Worm (Caenorhabditis elegans): ENCODE results near the gene F11G11.4.
"Not testable (repeated sequence)": the region's sequence is repeated elsewhere in the genome, so short reads cannot be mapped to it uniquely, and the experiment has no call there.

F11G11.4 gene

DNA sequence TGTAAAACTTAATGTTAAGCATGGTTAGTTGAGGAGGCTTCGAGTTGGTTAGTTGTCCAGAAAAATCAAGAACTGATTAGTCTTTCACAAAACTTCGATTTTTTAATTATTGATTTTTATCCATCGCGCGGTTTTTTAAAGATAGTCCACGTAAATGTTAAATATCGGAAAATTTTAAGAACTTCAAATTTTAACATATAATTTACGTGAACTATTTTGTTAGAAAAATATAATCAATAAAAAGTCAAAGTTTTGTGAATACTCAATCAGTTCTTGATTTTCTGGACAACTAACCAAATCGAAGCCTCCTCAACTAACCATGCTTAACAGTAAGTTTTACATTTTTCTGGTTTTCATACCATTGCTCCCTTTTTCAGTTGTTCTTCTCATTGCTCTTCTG lies 25.6 kb upstream of the F11G11.4 start, which contains the start of the genes C33F10.11 and C33F10.1:
TSS of gene C33F10.11 (minus strand) at position 101 of the 400 bp plus-strand sequence.
TSS of gene C33F10.1 (plus strand) at position 263 of the 400 bp plus-strand sequence.
- no peak for TF ChIP-seq sup-37 (GFP tag; optimal IDR thresholded peaks at IDR 0.05)
- TF ChIP-seq lin-35 (GFP tag; optimal IDR thresholded peaks at IDR 0.05): no peak
- no peak for TF ChIP-seq fkh-10 (GFP tag; optimal IDR thresholded peaks at IDR 0.05)
- TF ChIP-seq snpc-4 (tag; optimal IDR thresholded peaks at IDR 0.05): no peak
- no peak for TF ChIP-seq nhr-90 (tag; optimal IDR thresholded peaks at IDR 0.05; ENCODE audit: poor library complexity)
- no peak for TF ChIP-seq skn-1 (tag; optimal IDR thresholded peaks at IDR 0.05)
- TF ChIP-seq pag-3 (tag; optimal IDR thresholded peaks at IDR 0.05; ENCODE audit: borderline replicate concordance, insufficient read depth): no peak
- no peak for TF ChIP-seq ets-5 (GFP tag; IDR thresholded peaks at IDR 0.05)
- no peak for TF ChIP-seq hlh-4 (tag; optimal IDR thresholded peaks at IDR 0.05)
- TF ChIP-seq ces-1 (GFP tag; optimal IDR thresholded peaks at IDR 0.05): no peak
- no peak for TF ChIP-seq blmp-1 (tag; optimal IDR thresholded peaks at IDR 0.05)
- TF ChIP-seq irx-1 (tag; optimal IDR thresholded peaks at IDR 0.05): no peak
- TF ChIP-seq mab-9 (GFP tag; IDR thresholded peaks at IDR 0.05): no peak
- no peak for TF ChIP-seq nhr-47 (tag; optimal IDR thresholded peaks at IDR 0.05)
- no peak for TF ChIP-seq nhr-84 (tag; optimal IDR thresholded peaks at IDR 0.05)
- TF ChIP-seq C04F5.9 (tag; optimal IDR thresholded peaks at IDR 0.05): no peak

DNA sequence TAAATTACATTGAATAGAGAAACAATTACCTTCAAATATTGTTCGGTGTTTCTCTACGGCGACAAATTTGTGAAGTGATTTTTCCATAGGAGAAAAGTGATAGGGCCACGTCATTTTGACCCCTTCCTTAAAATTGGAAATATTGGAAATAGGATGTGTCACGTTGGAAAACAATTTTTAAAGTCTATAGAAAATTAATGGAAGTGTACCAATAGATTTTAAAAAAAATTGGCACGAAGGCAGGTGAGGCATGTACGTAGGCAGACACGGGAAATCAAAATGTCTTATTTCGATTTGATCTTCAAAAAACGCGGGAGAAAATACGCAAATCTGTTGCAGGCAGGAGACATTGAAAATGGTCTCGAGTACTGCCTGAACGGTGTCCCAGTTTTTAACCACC lies 22.7 kb upstream of the F11G11.4 start, which contains the start of gene C33F10.12:
TSS of gene C33F10.12 (minus strand) at position 101 of the 400 bp plus-strand sequence.
- TF ChIP-seq nhr-11 (tag; optimal IDR thresholded peaks at IDR 0.05) (no peak), nhr-71 (tag; optimal IDR thresholded peaks at IDR 0.05) (no peak), unc-30 (tag; optimal IDR thresholded peaks at IDR 0.05) (no peak), aha-1 (tag; optimal IDR thresholded peaks at IDR 0.05) (no peak), tlp-1 (tag; optimal IDR thresholded peaks at IDR 0.05) (no peak), F16B12.6 (tag; optimal IDR thresholded peaks at IDR 0.05) (no peak), snu-23 (GFP tag; optimal IDR thresholded peaks at IDR 0.05) (no peak), ceh-82 (tag; optimal IDR thresholded peaks at IDR 0.05) (no peak)

DNA sequence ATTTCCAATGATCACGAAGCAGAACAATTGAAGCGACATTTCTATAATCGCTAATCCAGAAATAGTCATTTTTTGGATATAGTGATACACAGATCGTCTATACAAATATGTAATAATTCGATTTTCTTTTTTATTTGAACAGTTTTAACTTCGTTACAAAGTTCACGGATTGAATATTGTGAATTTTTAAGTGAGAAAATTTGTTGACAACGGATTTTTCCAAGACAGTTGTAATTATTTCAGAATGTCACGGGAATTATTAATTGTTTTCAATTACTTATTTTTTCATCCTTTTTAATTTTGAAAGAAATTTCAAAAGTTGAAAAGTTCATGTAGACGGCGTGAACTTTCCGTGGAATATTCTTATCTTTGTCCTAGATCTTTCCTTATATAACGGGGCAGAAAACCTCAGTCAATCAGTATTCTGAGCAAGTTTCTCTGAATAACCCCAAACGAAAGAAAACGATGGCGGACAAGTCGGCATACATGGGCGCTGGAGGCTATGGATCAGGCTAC lies 18.2 kb upstream of the F11G11.4 start, which contains the start of the genes T23B7.2 and nspd-4:
TSS of gene T23B7.2 (minus strand) at position 101 of the 516 bp plus-strand sequence.
TSS of gene nspd-4 (plus strand) at position 466 of the 516 bp plus-strand sequence.
- TF ChIP-seq jun-1 (tag; optimal IDR thresholded peaks at IDR 0.05); lin-14 (GFP tag; optimal IDR thresholded peaks at IDR 0.05); ets-5 (GFP tag; IDR thresholded peaks at IDR 0.05): not testable (repeated sequence)

DNA sequence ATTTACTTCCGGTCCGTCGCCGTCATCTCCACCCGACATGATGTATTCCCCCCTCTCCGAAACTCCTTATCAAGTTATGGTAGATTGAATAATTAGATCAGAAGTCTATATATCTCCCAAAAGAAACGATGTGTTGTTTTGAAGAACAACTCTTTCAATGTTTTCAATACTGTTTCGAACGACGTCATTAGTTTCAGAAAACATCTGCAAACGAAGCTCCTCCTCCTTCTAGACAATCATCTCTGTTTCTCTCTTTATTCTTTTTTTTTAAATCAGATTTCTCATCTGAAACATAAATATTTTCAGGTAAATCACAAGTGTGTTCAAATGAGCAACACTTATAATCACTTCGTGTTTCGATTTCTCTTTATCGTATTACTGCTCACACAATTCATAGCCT lies 10.5 kb upstream of the F11G11.4 start, which contains the start of gene T23B7.3:
TSS of gene T23B7.3 (plus strand) at position 301 of the 400 bp plus-strand sequence.
- TF ChIP-seq nhr-71 (tag; optimal IDR thresholded peaks at IDR 0.05) (peak; percentile 29), fkh-10 (GFP tag; optimal IDR thresholded peaks at IDR 0.05) (no peak), fkh-8 (tag; optimal IDR thresholded peaks at IDR 0.05) (peak; percentile 25), nhr-77 (tag; optimal IDR thresholded peaks at IDR 0.05) (no peak)

DNA sequence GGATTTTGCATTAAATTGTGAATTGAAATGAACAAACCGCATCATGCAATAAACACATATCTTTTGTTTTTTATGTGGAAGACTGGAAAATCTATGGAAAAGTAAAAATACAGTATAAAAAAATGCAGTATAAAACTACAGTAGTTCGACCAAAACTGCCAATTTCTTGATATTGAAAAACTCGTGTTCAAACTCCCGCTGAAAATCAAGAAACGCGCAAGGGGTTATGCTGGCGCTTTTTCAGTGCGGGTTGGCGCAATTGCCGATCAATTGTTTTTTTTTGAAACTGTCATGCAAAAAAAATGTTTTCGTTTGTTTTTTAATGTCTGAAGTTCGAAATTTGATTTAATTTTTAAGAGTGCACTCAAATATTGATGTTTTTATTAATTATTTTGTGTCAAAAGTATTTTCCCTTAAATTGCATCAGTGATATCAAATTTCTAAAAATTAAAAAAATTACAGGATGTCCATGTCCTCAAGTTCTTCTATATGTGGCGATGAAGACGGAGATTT lies 8.7 kb upstream of the F11G11.4 start, which contains the start of gene dnj-9:
TSS of gene dnj-9 (plus strand) at position 463 of the 513 bp plus-strand sequence.
- TF ChIP-seq rnt-1 (tag; optimal IDR thresholded peaks at IDR 0.05) (peak; percentile 98), tbx-2 (tag; optimal IDR thresholded peaks at IDR 0.05) (peak; percentile 97), unc-130 (tag; optimal IDR thresholded peaks at IDR 0.05) (peak; percentile 97), mef-2 (tag; optimal IDR thresholded peaks at IDR 0.05) (peak; percentile 44), dpl-1 (GFP tag; optimal IDR thresholded peaks at IDR 0.05) (peak; percentile 99), tlp-1 (tag; optimal IDR thresholded peaks at IDR 0.05) (no peak), hlh-4 (tag; optimal IDR thresholded peaks at IDR 0.05) (peak; percentile 8), nhr-84 (tag; optimal IDR thresholded peaks at IDR 0.05) (no peak), ceh-8 (GFP tag; optimal IDR thresholded peaks at IDR 0.05) (peak; percentile 93), sptf-1 (tag; optimal IDR thresholded peaks at IDR 0.05) (no peak), C34B4.2 (tag; optimal IDR thresholded peaks at IDR 0.05) (peak; percentile 39), hpl-2 (GFP tag; optimal IDR thresholded peaks at IDR 0.05) (peak; percentile 29), snpc-4 (tag; optimal IDR thresholded peaks at IDR 0.05) (peak; percentile 91), dsc-1 (tag; optimal IDR thresholded peaks at IDR 0.05) (peak; percentile 97), nhr-76 (tag; optimal IDR thresholded peaks at IDR 0.05) (no peak), lin-39 (tag; optimal IDR thresholded peaks at IDR 0.05) (peak; percentile 97), pag-3 (tag; optimal IDR thresholded peaks at IDR 0.05; ENCODE audit: borderline replicate concordance, insufficient read depth) (peak; percentile 32), nhr-71 (tag; optimal IDR thresholded peaks at IDR 0.05) (peak; percentile 98), unc-98 (GFP tag; IDR thresholded peaks at IDR 0.05) (peak; percentile 70), egl-13 (tag; optimal IDR thresholded peaks at IDR 0.05) (peak; percentile 92), ces-1 (GFP tag; optimal IDR thresholded peaks at IDR 0.05) (no peak), fos-1 (tag; optimal IDR thresholded peaks at IDR 0.05) (peak; percentile 90)
